Worm (Caenorhabditis elegans) whole organism, mixed stage, embryonic: ENCODE results near the gene cnp-3.

Experiments
- elt-3 ChIP-seq: fragments of 150-350 bp; optimal IDR thresholded peaks from 2 replicates; lab custom pipeline; 2014; ENCODE audit warnings: missing biosample characterization, missing genetic modification characterization
- lin-32 ChIP-seq: fragments of 200-800 bp; sonication (Bioruptor generic); optimal IDR thresholded peaks from 2 replicates; lab custom pipeline; 2018; ENCODE audit warnings: mild to moderate bottlenecking, missing genetic modification characterization, missing compliant biosample characterization
- mls-2 ChIP-seq: sonication (generic microtip); optimal IDR thresholded peaks from 2 replicates; lab custom pipeline; 2016; ENCODE audit warnings: mild to moderate bottlenecking, missing genetic modification characterization, moderate library complexity, missing compliant biosample characterization
- snpc-4 ChIP-seq: fragments of 150-350 bp; optimal IDR thresholded peaks from 2 replicates; lab custom pipeline; 2014; ENCODE audit warnings: missing biosample characterization, missing genetic modification characterization
- sptf-1 ChIP-seq: sonication (generic microtip); optimal IDR thresholded peaks from 2 replicates; lab custom pipeline; 2017; ENCODE audit warnings: mild to moderate bottlenecking, missing genetic modification characterization, moderate library complexity, missing compliant biosample characterization

ce11 chrX:17107670-17108069 lies 30.2 kb downstream of the cnp-3 start, which contains the start of gene lido-4:
- TF ChIP-seq lin-32, result no peak
- no peak for TF ChIP-seq sptf-1 (tag; lab: Kevin White, UChicago)
- no peak for TF ChIP-seq mls-2 (tag; lab: Kevin White, UChicago)
- TF ChIP-seq snpc-4 (tag; lab: Kevin White, UChicago), result no peak
- no peak for TF ChIP-seq elt-3 (tag; lab: Kevin White, UChicago)
